Fruit fly (Drosophila melanogaster) whole organism, adult: ENCODE measurements around the gene CG8568.

Experiments
- CG12768 ChIP-seq: fragments of 200-800 bp; sonication (Bioruptor generic); optimal IDR thresholded peaks from 2 replicates; lab custom pipeline; 2017; ENCODE audit warnings: missing biosample characterization, missing genetic modification characterization, mild to moderate bottlenecking, moderate library complexity, missing genetic modification reagents
- Crg-1 ChIP-seq: fragments of 200-800 bp; sonication (Bioruptor generic); optimal IDR thresholded peaks from 2 replicates; lab custom pipeline; 2016; ENCODE audit warnings: missing biosample characterization, missing genetic modification characterization
- Mnt ChIP-seq: fragments of 200-800 bp; sonication (Bioruptor generic); optimal IDR thresholded peaks from 2 replicates; lab custom pipeline; 2016; ENCODE audit warnings: missing biosample characterization, mild to moderate bottlenecking, missing genetic modification characterization
- cic ChIP-seq: fragments of 200-800 bp; sonication (Bioruptor generic); optimal IDR thresholded peaks from 2 replicates; lab custom pipeline; 2017; ENCODE audit warnings: missing biosample characterization, mild to moderate bottlenecking, missing genetic modification characterization, moderate library complexity
- tj ChIP-seq: fragments of 200-800 bp; sonication (Bioruptor generic); optimal IDR thresholded peaks from 3 replicates; lab custom pipeline; 2017; ENCODE audit warnings: missing biosample characterization, mild to moderate bottlenecking, missing genetic modification characterization, moderate library complexity
- toe ChIP-seq: fragments of 200-800 bp; sonication (Bioruptor generic); optimal IDR thresholded peaks from 2 replicates; lab custom pipeline; 2016; ENCODE audit warnings: missing biosample characterization, missing genetic modification characterization

DNA sequence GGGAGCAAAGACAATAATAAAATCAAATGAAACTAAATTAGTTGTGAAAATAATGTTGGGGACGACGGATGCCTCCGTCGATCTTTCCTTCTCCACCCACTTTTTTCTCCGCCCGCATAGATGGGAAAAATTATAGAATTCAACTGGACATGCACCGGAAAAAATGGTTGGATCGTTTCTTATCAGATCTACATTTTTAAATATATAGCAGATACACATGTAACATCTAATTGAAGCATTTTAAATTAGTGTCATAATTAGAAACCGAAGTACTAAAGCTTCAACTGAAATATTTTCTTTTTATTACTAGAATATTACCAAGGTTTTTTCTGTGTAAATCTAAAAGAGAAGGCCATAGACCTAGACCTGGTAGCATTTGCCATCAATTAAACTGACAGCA is 49.2 kb upstream of the CG8568 start:
- TF ChIP-seq CG12768 (GFP tag; lab: Kevin White, UChicago): no peak
- no peak for TF ChIP-seq toe (GFP tag; lab: Kevin White, UChicago)
- TF ChIP-seq Mnt (GFP tag; lab: Kevin White, UChicago): no peak
- TF ChIP-seq Crg-1 (GFP tag; lab: Kevin White, UChicago): no peak
- no peak for TF ChIP-seq cic (GFP tag; lab: Kevin White, UChicago)
- no peak for TF ChIP-seq tj (GFP tag; lab: Kevin White, UChicago)
